Fruit fly (Drosophila melanogaster): Measurements from ENCODE around the gene CG3631.

The CG3631 gene

dm6 chr3R:14875274-14875964 is 3.8 kb upstream of the CG3631 start, which contains the start of gene btsz (continued):
- TF ChIP-seq Awh (GFP tag; IDR thresholded peaks at IDR 0.05) (no peak), amos (GFP tag; IDR thresholded peaks at IDR 0.05; ENCODE audit: partially characterized antibody) (no peak; the same call in 1 of the 2 replicates), Scr (GFP tag; IDR thresholded peaks at IDR 0.05; ENCODE audit: partially characterized antibody) (no peak), PHDP (tag; optimal IDR thresholded peaks at IDR 0.05) (peak; percentile 27), CG6854 (GFP tag; optimal IDR thresholded peaks at IDR 0.05) (peak; percentile 37), CG18599 (GFP tag; optimal IDR thresholded peaks at IDR 0.05) (peak; percentile 78), mld (GFP tag; IDR thresholded peaks at IDR 0.05; ENCODE audit: partially characterized antibody) (no peak), Dip2 (GFP tag; IDR thresholded peaks at IDR 0.05) (no peak), CG18011 (GFP tag; optimal IDR thresholded peaks at IDR 0.05) (no peak), kni (GFP tag; optimal IDR thresholded peaks at IDR 0.05) (no peak), CG7987 (GFP tag; optimal IDR thresholded peaks at IDR 0.05) (no peak), ewg (GFP tag; optimal IDR thresholded peaks at IDR 0.05) (no peak), HmgZ (tag; optimal IDR thresholded peaks at IDR 0.05) (no peak), Dp (GFP tag; optimal IDR thresholded peaks at IDR 0.05) (no peak), CG1792 (GFP tag; optimal IDR thresholded peaks at IDR 0.05) (no peak), h (optimal IDR thresholded peaks at IDR 0.05) (no peak), CG31441 (GFP tag; IDR thresholded peaks at IDR 0.05) (no peak), Mad (GFP tag; optimal IDR thresholded peaks at IDR 0.05) (no peak), CrebB (tag; optimal IDR thresholded peaks at IDR 0.05) (no peak), CG7928 (GFP tag; optimal IDR thresholded peaks at IDR 0.05) (no peak), ara (GFP tag; IDR thresholded peaks at IDR 0.05) (no peak), CkIIα-i1 (GFP tag; IDR thresholded peaks at IDR 0.05) (no peak), bowl (GFP tag; IDR thresholded peaks at IDR 0.05) (no peak), Hmx (GFP tag; optimal IDR thresholded peaks at IDR 0.05) (no peak), Xrp1 (GFP tag; IDR thresholded peaks at IDR 0.05) (no peak), CG34376 (GFP tag; optimal IDR thresholded peaks at IDR 0.05) (peak; percentile 75), lov (optimal IDR thresholded peaks at IDR 0.05) (no peak), lov (GFP tag; IDR thresholded peaks at IDR 0.05) (0 out of 3 replicates have a peak, but pooled peaks have one; percentile 19), CG33213 (GFP tag; optimal IDR thresholded peaks at IDR 0.05) (no peak), CG8944 (GFP tag; optimal IDR thresholded peaks at IDR 0.05) (no peak), CG9817 (tag; optimal IDR thresholded peaks at IDR 0.05) (peak; percentile 13), oc (tag; optimal IDR thresholded peaks at IDR 0.05) (no peak), Dad (GFP tag; optimal IDR thresholded peaks at IDR 0.05) (no peak), hth (optimal IDR thresholded peaks at IDR 0.05) (no peak), CG8359 (GFP tag; optimal IDR thresholded peaks at IDR 0.05; ENCODE audit: borderline replicate concordance) (no peak), gro (GFP tag; optimal IDR thresholded peaks at IDR 0.05) (no peak), CG8388 (GFP tag; optimal IDR thresholded peaks at IDR 0.05) (no peak), Spps (tag; optimal IDR thresholded peaks at IDR 0.05) (no peak), ash1 (GFP tag; optimal IDR thresholded peaks at IDR 0.05) (no peak), abd-A (tag; optimal IDR thresholded peaks at IDR 0.05) (peak; percentile 32), CG16863 (GFP tag; optimal IDR thresholded peaks at IDR 0.05) (no peak), exex (tag; optimal IDR thresholded peaks at IDR 0.05) (peak; percentile 15), CG18764 (GFP tag; optimal IDR thresholded peaks at IDR 0.05) (no peak), wek (GFP tag; optimal IDR thresholded peaks at IDR 0.05) (no peak), H15 (GFP tag; IDR thresholded peaks at IDR 0.05) (no peak), dmrt11E (tag; optimal IDR thresholded peaks at IDR 0.05) (no peak), ase (GFP tag; IDR thresholded peaks at IDR 0.05) (no peak), CG7963 (GFP tag; IDR thresholded peaks at IDR 0.05; ENCODE audit: partially characterized antibody) (no peak), CG15696 (tag; optimal IDR thresholded peaks at IDR 0.05) (no peak), CG30403 (GFP tag; optimal IDR thresholded peaks at IDR 0.05) (peak; percentile 66)
